Worm (Caenorhabditis elegans) whole organism, L4 larva: ENCODE results near the gene zig-11.

Experiments
- D1046.2 ChIP-seq: fragments of 200-800 bp; sonication (Bioruptor generic); IDR thresholded peaks from 2 replicates; pipeline ENCODE4 v1.3.6; 2022; ENCODE audit warnings: missing genetic modification characterization, missing compliant biosample characterization
- F10B5.3 ChIP-seq: sonication (generic microtip); optimal IDR thresholded peaks from 2 replicates; lab custom pipeline; 2016; ENCODE audit warnings: mild to moderate bottlenecking, missing genetic modification characterization, missing compliant biosample characterization
- F49E8.2 ChIP-seq: sonication (generic microtip); optimal IDR thresholded peaks from 2 replicates; lab custom pipeline; 2016; ENCODE audit warnings: missing compliant biosample characterization, mild to moderate bottlenecking, missing genetic modification characterization, borderline replicate concordance
- T20F7.1 ChIP-seq: fragments of 200-800 bp; sonication (Bioruptor generic); optimal IDR thresholded peaks from 2 replicates; lab custom pipeline; 2018; ENCODE audit warnings: mild to moderate bottlenecking, missing genetic modification characterization, missing compliant biosample characterization
- T26A8.4 ChIP-seq: fragments of 200-800 bp; sonication (Bioruptor generic); IDR thresholded peaks from 2 replicates; pipeline ENCODE4 v1.3.6; 2022; ENCODE audit warnings: missing genetic modification characterization, missing compliant biosample characterization
- Y105C5A.15 ChIP-seq: fragments of 200-800 bp; sonication (Bioruptor generic); IDR thresholded peaks from 2 replicates; pipeline ENCODE4 v1.3.6; 2022; ENCODE audit warnings: missing genetic modification characterization, missing compliant biosample characterization
- Y48G9A.11 ChIP-seq: fragments of 200-800 bp; sonication (Bioruptor generic); IDR thresholded peaks from 2 replicates; pipeline ENCODE4 v1.3.6; 2022; ENCODE audit warnings: missing genetic modification reagents, missing genetic modification characterization, missing compliant biosample characterization
- Y5F2A.4 ChIP-seq: fragments of 200-800 bp; sonication (Bioruptor generic); optimal IDR thresholded peaks from 2 replicates; lab custom pipeline; 2018; ENCODE audit warnings: mild to moderate bottlenecking, missing genetic modification characterization, missing compliant biosample characterization
- ZK546.5 ChIP-seq, 2 experiments: sonication (generic microtip); optimal IDR thresholded peaks; 2 replicates each; lab custom pipeline; 2017; ENCODE audit warnings: missing biosample characterization in 2 of 2, missing genetic modification characterization in 2 of 2
- aha-1 ChIP-seq: fragments of 150-350 bp; peaks from one replicate; lab custom pipeline; 2014; ENCODE audit warnings: missing biosample characterization, missing genetic modification characterization
- attf-4 ChIP-seq: sonication (generic microtip); optimal IDR thresholded peaks from 3 replicates; lab custom pipeline; 2017; ENCODE audit warnings: missing biosample characterization, missing genetic modification characterization
- ctbp-1 ChIP-seq: fragments of 200-800 bp; sonication (Bioruptor generic); IDR thresholded peaks from 2 replicates; pipeline ENCODE4 v1.3.6; 2022; ENCODE audit warnings: missing genetic modification reagents, missing genetic modification characterization, missing compliant biosample characterization
- daf-12 ChIP-seq: fragments of 150-350 bp; optimal IDR thresholded peaks from 2 replicates; lab custom pipeline; 2014; ENCODE audit warnings: missing biosample characterization, missing genetic modification reagents, missing genetic modification characterization
- daf-8 ChIP-seq: fragments of 200-800 bp; sonication (Bioruptor generic); IDR thresholded peaks from 2 replicates; pipeline ENCODE4 v1.3.6; 2022; ENCODE audit warnings: missing genetic modification characterization, missing compliant biosample characterization
- dmd-9 ChIP-seq: fragments of 200-800 bp; sonication (Bioruptor generic); IDR thresholded peaks from 2 replicates; pipeline ENCODE4 v1.3.6; 2022; ENCODE audit warnings: missing genetic modification reagents, missing genetic modification characterization, missing compliant biosample characterization
- dpl-1 ChIP-seq: fragments of 150-350 bp; optimal IDR thresholded peaks from 2 replicates; lab custom pipeline; 2014; ENCODE audit warnings: missing biosample characterization, missing genetic modification reagents, missing genetic modification characterization
- dve-1 ChIP-seq: sonication (generic microtip); optimal IDR thresholded peaks from 2 replicates; lab custom pipeline; 2017; ENCODE audit warnings: antibody characterized with exemption, mild to moderate bottlenecking, missing genetic modification characterization, missing compliant biosample characterization; ENCODE audit not compliant: insufficient read depth
- egl-43 ChIP-seq: fragments of 200-800 bp; sonication (Bioruptor generic); IDR thresholded peaks from 2 replicates; pipeline ENCODE4 v1.3.6; 2022; ENCODE audit warnings: missing genetic modification reagents, missing genetic modification characterization, missing compliant biosample characterization
- fos-1 ChIP-seq: fragments of 150-350 bp; optimal IDR thresholded peaks from 2 replicates; lab custom pipeline; 2014; ENCODE audit warnings: missing biosample characterization, missing genetic modification characterization
- hif-1 ChIP-seq, 2 experiments: sonication (generic microtip); optimal IDR thresholded peaks; 2 replicates each; lab custom pipeline; 2016 to 2017; ENCODE audit warnings: missing compliant biosample characterization in 2 of 2, missing genetic modification characterization in 2 of 2, missing genetic modification reagents in 2 of 2, missing genotype in 2 of 2, mild to moderate bottlenecking in 1 of 2
- hlh-11 ChIP-seq: fragments of 200-800 bp; sonication (Bioruptor generic); optimal IDR thresholded peaks from 2 replicates; lab custom pipeline; 2018; ENCODE audit warnings: mild to moderate bottlenecking, missing genetic modification characterization, missing compliant biosample characterization
- lim-7 ChIP-seq: fragments of 200-800 bp; sonication (Bioruptor generic); IDR thresholded peaks from 2 replicates; pipeline ENCODE4 v1.3.6; 2022; ENCODE audit warnings: missing genetic modification characterization, missing compliant biosample characterization
- lin-15B ChIP-seq: fragments of 150-350 bp; sonication (generic microtip); optimal IDR thresholded peaks from 3 replicates; lab custom pipeline; 2014; ENCODE audit warnings: missing biosample characterization, missing genetic modification characterization
- lin-38 ChIP-seq: fragments of 200-800 bp; sonication (Bioruptor generic); IDR thresholded peaks from 2 replicates; pipeline ENCODE4 v1.3.6; 2022; ENCODE audit warnings: missing genetic modification reagents, missing genetic modification characterization, missing compliant biosample characterization
- madf-9 ChIP-seq: fragments of 200-800 bp; sonication (Bioruptor generic); conservative IDR thresholded peaks from 2 replicates; pipeline ENCODE4 v1.3.6; 2022; ENCODE audit warnings: missing genetic modification reagents, missing genetic modification characterization, missing compliant biosample characterization
- mdt-29 ChIP-seq: fragments of 200-800 bp; sonication (Bioruptor generic); IDR thresholded peaks from 2 replicates; pipeline ENCODE4 v1.3.6; 2022; ENCODE audit warnings: missing genetic modification reagents, missing genetic modification characterization, missing compliant biosample characterization
- mep-1 ChIP-seq: fragments of 150-350 bp; sonication (generic microtip); optimal IDR thresholded peaks from 3 replicates; lab custom pipeline; 2014; ENCODE audit warnings: missing biosample characterization, missing genetic modification characterization
- mes-2 ChIP-seq: sonication (generic microtip); optimal IDR thresholded peaks from 2 replicates; lab custom pipeline; 2016; ENCODE audit warnings: missing genotype, mild to moderate bottlenecking, missing genetic modification characterization, missing compliant biosample characterization; ENCODE audit not compliant: poor library complexity, severe bottlenecking
- mxl-3 ChIP-seq: fragments of 200-800 bp; sonication (Bioruptor generic); optimal IDR thresholded peaks from 2 replicates; lab custom pipeline; 2018; ENCODE audit warnings: mild to moderate bottlenecking, missing genetic modification characterization, missing compliant biosample characterization
- nhr-102 ChIP-seq: sonication (generic microtip); optimal IDR thresholded peaks from 2 replicates; lab custom pipeline; 2016; ENCODE audit warnings: mild to moderate bottlenecking, missing genetic modification characterization, moderate library complexity, missing compliant biosample characterization
- nhr-11 ChIP-seq: fragments of 150-350 bp; optimal IDR thresholded peaks from 2 replicates; lab custom pipeline; 2014; ENCODE audit warnings: missing biosample characterization, missing genetic modification characterization
- nhr-111 ChIP-seq: fragments of 200-800 bp; sonication (Bioruptor generic); optimal IDR thresholded peaks from 2 replicates; lab custom pipeline; 2018; ENCODE audit warnings: mild to moderate bottlenecking, missing genetic modification characterization, missing compliant biosample characterization
- nhr-28 ChIP-seq: fragments of 150-350 bp; optimal IDR thresholded peaks from 2 replicates; lab custom pipeline; 2014; ENCODE audit warnings: missing biosample characterization, missing genetic modification characterization
- nhr-6 ChIP-seq: fragments of 150-350 bp; optimal IDR thresholded peaks from 2 replicates; lab custom pipeline; 2014; ENCODE audit warnings: missing biosample characterization, missing genetic modification characterization
- nhr-76 ChIP-seq: fragments of 150-350 bp; optimal IDR thresholded peaks from 2 replicates; lab custom pipeline; 2014; ENCODE audit warnings: missing biosample characterization, missing genetic modification characterization
- pha-4 ChIP-seq, 2 experiments: fragments of 150-350 bp in 1 of 2; fragments of 200-800 bp in 1 of 2; sonication (Bioruptor generic) in 1 of 2; IDR thresholded peaks in 1 of 2; optimal IDR thresholded peaks in 1 of 2; 2 replicates each; pipeline versions ENCODE4 v1.3.6 to Lab custom; 2014 to 2022; ENCODE audit warnings: missing genetic modification characterization in 2 of 2, missing genetic modification reagents in 2 of 2, missing biosample characterization in 1 of 2, missing compliant biosample characterization in 1 of 2
- php-3 ChIP-seq: fragments of 200-800 bp; sonication (Bioruptor generic); IDR thresholded peaks from 2 replicates; pipeline ENCODE4 v1.3.6; 2022; ENCODE audit warnings: missing genetic modification reagents, missing genetic modification characterization, missing compliant biosample characterization
- set-16 ChIP-seq: fragments of 200-800 bp; sonication (Bioruptor generic); IDR thresholded peaks from 2 replicates; pipeline ENCODE4 v1.3.6; 2022; ENCODE audit warnings: missing genetic modification reagents, missing genetic modification characterization, missing compliant biosample characterization
- skn-1 ChIP-seq: fragments of 150-350 bp; optimal IDR thresholded peaks from 2 replicates; lab custom pipeline; 2014; ENCODE audit warnings: missing biosample characterization, missing genetic modification characterization
- snpc-1.2 ChIP-seq: fragments of 200-800 bp; sonication (Bioruptor generic); IDR thresholded peaks from 2 replicates; pipeline ENCODE4 v1.3.6; 2022; ENCODE audit warnings: missing genetic modification reagents, missing genetic modification characterization, missing compliant biosample characterization
- snpc-4 ChIP-seq: fragments of 150-350 bp; optimal IDR thresholded peaks from 2 replicates; lab custom pipeline; 2014; ENCODE audit warnings: missing biosample characterization, missing genetic modification characterization
- spr-1 ChIP-seq: sonication (generic microtip); optimal IDR thresholded peaks from 2 replicates; lab custom pipeline; 2016; ENCODE audit warnings: mild to moderate bottlenecking, missing genetic modification characterization, missing compliant biosample characterization
- tra-1 ChIP-seq: fragments of 200-800 bp; sonication (Bioruptor generic); IDR thresholded peaks from 2 replicates; pipeline ENCODE4 v1.3.6; 2022; ENCODE audit warnings: missing genetic modification reagents, missing genetic modification characterization, missing compliant biosample characterization
- unc-39 ChIP-seq: sonication (generic microtip); optimal IDR thresholded peaks from 2 replicates; lab custom pipeline; 2017; ENCODE audit warnings: missing biosample characterization, missing genetic modification characterization
- vab-7 ChIP-seq: fragments of 200-800 bp; sonication (Bioruptor generic); IDR thresholded peaks from 2 replicates; pipeline ENCODE4 v1.3.6; 2022; ENCODE audit warnings: missing genetic modification reagents, missing genetic modification characterization, missing compliant biosample characterization
- zfp-2 ChIP-seq: sonication (generic microtip); optimal IDR thresholded peaks from 2 replicates; lab custom pipeline; 2016; ENCODE audit warnings: mild to moderate bottlenecking, missing genetic modification characterization, missing compliant biosample characterization
- zfp-3 ChIP-seq: fragments of 200-800 bp; sonication (Bioruptor generic); conservative IDR thresholded peaks from 2 replicates; pipeline ENCODE4 v1.3.6; 2022; ENCODE audit warnings: missing genetic modification reagents, missing genetic modification characterization, missing compliant biosample characterization
- zip-11 ChIP-seq: fragments of 200-800 bp; sonication (Bioruptor generic); IDR thresholded peaks from 2 replicates; pipeline ENCODE4 v1.3.6; 2022; ENCODE audit warnings: missing genetic modification characterization, missing compliant biosample characterization

zig-11 gene

ce11 chrV:1875497-1875988, 17.2 kb downstream of the zig-11 start (continued):
- TF ChIP-seq T20F7.1 (GFP tag; lab: Kevin White, UChicago) (peak; percentile 71), pha-4 (GFP tag; IDR thresholded peaks at IDR 0.05; lab: Robert Waterston, UW) (peak; percentile 69; the same call in 1 of the 2 replicates), pha-4 (tag; optimal IDR thresholded peaks at IDR 0.05; lab: Kevin White, UChicago) (no peak), D1046.2 (GFP tag; lab: Robert Waterston, UW) (peak; percentile 79), dve-1 (tag; lab: Kevin White, UChicago) (peak; percentile 25), zfp-2 (no peak), ctbp-1 (GFP tag; lab: Robert Waterston, UW) (peak; percentile 63), lin-15B (tag; lab: Kevin White, UChicago) (peak; percentile 17), egl-43 (GFP tag; lab: Robert Waterston, UW) (peak; percentile 77), dmd-9 (GFP tag; lab: Robert Waterston, UW) (0 out of 2 replicates have a peak, but pooled peaks have one; percentile 20), nhr-111 (GFP tag; lab: Kevin White, UChicago) (peak; percentile 86), snpc-1.2 (GFP tag; lab: Robert Waterston, UW) (peak; percentile 64; the same call in 1 of the 2 replicates), Y48G9A.11 (GFP tag; lab: Robert Waterston, UW) (peak; percentile 62; the same call in 1 of the 2 replicates), F10B5.3 (tag; lab: Kevin White, UChicago) (peak; percentile 32), lim-7 (0 out of 2 replicates have a peak, but pooled peaks have one; percentile 46), hlh-11 (tag; lab: Kevin White, UChicago) (peak; percentile 25), tra-1 (peak; percentile 51; the same call in 1 of the 2 replicates), F49E8.2 (tag; lab: Kevin White, UChicago) (no peak), mep-1 (tag; lab: Kevin White, UChicago) (peak; percentile 34), nhr-11 (tag; lab: Kevin White, UChicago) (no peak), hif-1 (tag; optimal IDR thresholded peaks at IDR 0.05; lab: Kevin White, UChicago) (peak in 1 of 2 experiments; percentile 41), skn-1 (no peak), aha-1 (tag; lab: Kevin White, UChicago) (peak; percentile 82), daf-12 (tag; lab: Kevin White, UChicago) (no peak), lin-38 (peak; percentile 82), mes-2 (peak; percentile 36), daf-8 (GFP tag; lab: Robert Waterston, UW) (no peak), Y5F2A.4 (GFP tag; lab: Kevin White, UChicago) (peak; percentile 71), attf-4 (tag; lab: Kevin White, UChicago) (no peak), ZK546.5 (tag; optimal IDR thresholded peaks at IDR 0.05; lab: Kevin White, UChicago) (no peak), nhr-6 (no peak), madf-9 (GFP tag; lab: Robert Waterston, UW) (0 out of 2 replicates have a peak, but pooled peaks have one; percentile 43), spr-1 (peak; percentile 29), nhr-102 (tag; lab: Kevin White, UChicago) (peak; percentile 48)

DNA sequence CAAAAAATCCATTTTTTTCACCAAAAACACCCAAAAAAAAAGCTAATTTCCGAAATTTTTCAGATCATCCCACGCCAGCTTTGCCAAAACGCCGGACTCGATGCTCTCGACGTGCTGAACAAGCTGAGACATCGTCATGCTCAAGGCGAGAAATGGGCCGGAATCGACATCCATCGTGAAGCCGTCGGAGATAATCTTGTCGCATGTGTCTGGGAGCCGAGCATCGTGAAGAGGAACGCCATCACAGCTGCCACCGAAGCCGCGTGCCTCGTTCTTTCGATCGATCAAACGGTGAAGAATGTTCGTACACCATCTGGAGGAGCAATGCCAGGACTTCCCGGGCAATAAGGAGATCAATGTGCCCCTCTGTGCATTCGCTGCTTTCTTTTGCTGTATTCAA, 17.9 kb downstream of the zig-11 start:
- TF ChIP-seq T26A8.4 (GFP tag; lab: Robert Waterston, UW) = no peak
- TF ChIP-seq set-16 (GFP tag; lab: Robert Waterston, UW) = peak; percentile 52; the same call in 1 of the 2 replicates
- TF ChIP-seq snpc-1.2 (GFP tag; lab: Robert Waterston, UW) = no peak
- peak; percentile 40 for TF ChIP-seq F10B5.3 (tag; lab: Kevin White, UChicago)
- TF ChIP-seq snpc-4 (tag; lab: Kevin White, UChicago) = no peak
- TF ChIP-seq, all 104 proteins: peak for 2

ce11 chrV:1871768-1872296, 20.9 kb downstream of the zig-11 start, which contains the start of the genes T10B5.4 and cct-7:
TSS of gene T10B5.4 (minus strand) at chrV:1871807.
TSS of gene cct-7 (plus strand) at chrV:1872246.
- TF ChIP-seq php-3 (GFP tag; lab: Robert Waterston, UW) (0 out of 2 replicates have a peak, but pooled peaks have one; percentile 45), zfp-3 (0 out of 2 replicates have a peak, but pooled peaks have one; percentile 40), vab-7 (peak; percentile 89), dpl-1 (GFP tag; lab: Kevin White, UChicago) (peak; percentile 82), unc-39 (tag; lab: Kevin White, UChicago) (no peak), fos-1 (tag; lab: Kevin White, UChicago) (no peak), zip-11 (GFP tag; lab: Robert Waterston, UW) (no peak), nhr-28 (peak; percentile 66), D1046.2 (GFP tag; lab: Robert Waterston, UW) (0 out of 2 replicates have a peak, but pooled peaks have one; percentile 55), mxl-3 (GFP tag; lab: Kevin White, UChicago) (peak; percentile 84), nhr-76 (no peak), mdt-29 (GFP tag; lab: Robert Waterston, UW) (peak; percentile 67), Y105C5A.15 (GFP tag; lab: Robert Waterston, UW) (no peak)
